Worm (Caenorhabditis elegans) whole organism, L4 larva: ENCODE data around the gene C33F10.8.
"Not testable (repeated sequence)": the region's sequence is repeated elsewhere in the genome, so short reads cannot be mapped to it uniquely, and the experiment has no call there.

Experiments used
- R02D3.7 ChIP-seq: fragments of 150-350 bp; sonication (generic microtip); optimal IDR thresholded peaks from 3 replicates; lab custom pipeline; 2014; ENCODE audit warnings: missing biosample characterization, missing genetic modification characterization
- ces-1 ChIP-seq: fragments of 150-350 bp; sonication (generic microtip); optimal IDR thresholded peaks from 4 replicates; lab custom pipeline; 2014; ENCODE audit warnings: missing biosample characterization, missing genetic modification reagents, missing genetic modification characterization
- nhr-77 ChIP-seq: fragments of 150-350 bp; optimal IDR thresholded peaks from 2 replicates; lab custom pipeline; 2014; ENCODE audit warnings: missing biosample characterization, missing genetic modification characterization
- pha-4 ChIP-seq, 2 experiments: fragments of 150-350 bp in 1 of 2; fragments of 200-800 bp in 1 of 2; sonication (Bioruptor generic) in 1 of 2; IDR thresholded peaks in 1 of 2; optimal IDR thresholded peaks in 1 of 2; 2 replicates each; pipeline versions ENCODE4 v1.3.6 to Lab custom; 2014 to 2022; ENCODE audit warnings: missing genetic modification characterization in 2 of 2, missing genetic modification reagents in 2 of 2, missing biosample characterization in 1 of 2, missing compliant biosample characterization in 1 of 2

- not testable (repeated sequence) for TF ChIP-seq R02D3.7; nhr-77 (tag; lab: Kevin White, UChicago); ces-1 (GFP tag; lab: Kevin White, UChicago); pha-4 (GFP tag; IDR thresholded peaks at IDR 0.05; lab: Robert Waterston, UW); pha-4 (tag; optimal IDR thresholded peaks at IDR 0.05; lab: Kevin White, UChicago)
Measured at ce11 chrII:4825133-4825532, at the start of gene C33F10.8, which contains the start of gene msp-40.
